Fruit fly (Drosophila melanogaster): ENCODE measurements around the gene Kap-alpha1.

Kap-alpha1 gene

DNA sequence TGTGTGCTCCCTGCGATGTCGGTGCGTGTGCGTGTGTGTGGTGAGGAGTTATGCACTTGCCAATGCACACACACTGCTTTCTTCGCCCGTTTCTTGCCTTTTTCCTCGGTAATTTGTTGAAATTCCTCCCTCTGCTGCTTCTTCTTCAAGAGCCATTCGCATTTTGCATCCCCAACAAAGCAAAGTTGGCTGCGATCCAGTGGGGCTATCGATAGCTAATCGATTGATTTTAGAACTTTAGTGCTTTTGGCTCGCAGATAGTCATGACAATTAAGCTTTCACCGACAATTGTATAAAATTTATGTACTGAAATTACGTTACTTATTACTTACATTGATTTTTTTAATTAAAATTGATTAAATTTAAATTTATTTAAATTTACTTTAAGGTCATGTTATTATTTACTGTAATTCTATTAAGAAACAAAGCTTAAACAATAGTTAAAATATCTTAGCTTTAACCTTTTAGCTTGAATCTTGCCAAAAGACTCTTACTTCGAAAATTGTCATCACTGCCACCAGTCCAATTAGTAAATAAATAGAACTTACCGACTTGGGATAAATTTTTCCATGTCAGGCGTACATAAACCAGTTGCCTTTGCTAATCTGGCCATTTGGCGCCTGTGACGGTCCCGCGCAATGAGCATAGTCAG lies 27.2 kb downstream of the Kap-alpha1 start, which contains the start of the genes trc and CG32221:
TSS of gene trc (minus strand) at position 162 of the 652 bp plus-strand sequence.
TSS of gene CG32221 (plus strand) at position 528 of the 652 bp plus-strand sequence.
- TF ChIP-seq Sin3A (optimal IDR thresholded peaks at IDR 0.05) (no peak), h (optimal IDR thresholded peaks at IDR 0.05) (no peak), Myc (optimal IDR thresholded peaks at IDR 0.05) (no peak), ttk (optimal IDR thresholded peaks at IDR 0.05) (no peak), insv (optimal IDR thresholded peaks at IDR 0.05) (no peak), psq (optimal IDR thresholded peaks at IDR 0.05) (no peak)

DNA sequence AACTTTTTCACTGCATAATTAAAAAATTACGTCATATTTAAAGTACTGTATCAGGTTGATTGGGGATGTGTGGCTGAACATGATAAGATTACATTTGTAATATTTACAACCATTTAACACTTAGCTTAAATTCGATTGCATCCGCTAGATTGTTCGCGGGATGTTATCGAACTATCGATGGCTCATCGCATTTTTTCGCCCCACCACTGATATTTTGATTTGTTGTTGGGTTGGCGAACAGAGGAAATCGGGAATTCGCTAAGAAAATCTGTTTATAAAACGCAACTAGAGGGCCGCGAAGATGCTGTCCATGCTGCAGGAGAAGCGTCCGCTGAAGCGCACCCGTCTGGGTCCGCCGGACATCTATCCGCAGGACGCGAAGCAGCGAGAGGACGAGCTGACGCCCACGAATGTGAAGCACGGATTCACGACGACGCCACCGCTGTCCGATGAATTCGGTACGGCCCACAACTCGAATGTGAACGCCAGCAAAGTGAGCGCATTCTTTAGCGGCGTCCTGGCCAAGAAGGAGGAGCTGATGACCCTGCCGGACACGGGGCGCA lies 29.4 kb downstream of the Kap-alpha1 start, which contains the start of gene kto:
TSS of gene kto (plus strand) at position 240 of the 563 bp plus-strand sequence.
- TF ChIP-seq insv (optimal IDR thresholded peaks at IDR 0.05): no peak
- no peak for TF ChIP-seq Myc (optimal IDR thresholded peaks at IDR 0.05)
- TF ChIP-seq ttk (optimal IDR thresholded peaks at IDR 0.05): no peak

DNA sequence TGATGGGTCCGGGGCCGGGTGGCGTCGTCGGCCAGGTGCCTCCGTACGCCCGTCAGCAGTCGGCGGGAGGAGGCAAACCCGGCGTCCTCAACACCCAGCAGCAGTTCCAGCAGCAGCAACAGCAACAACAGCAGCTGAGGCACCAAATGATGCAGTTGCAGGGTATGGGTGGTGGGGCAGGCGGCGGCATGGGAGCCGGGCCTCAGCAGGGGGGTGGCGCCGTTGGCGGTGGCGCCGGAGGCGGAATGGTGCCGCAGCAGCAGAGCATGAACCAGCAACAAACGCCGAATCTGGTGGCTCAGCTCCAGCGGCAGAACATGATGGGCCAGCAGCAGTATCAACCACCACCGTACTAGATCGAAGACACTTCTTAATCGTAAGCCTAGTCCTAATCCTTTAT lies 37.5 kb downstream of the Kap-alpha1 start:
- TF ChIP-seq h (optimal IDR thresholded peaks at IDR 0.05): no peak
- TF ChIP-seq psq (optimal IDR thresholded peaks at IDR 0.05): no peak
- TF ChIP-seq insv (optimal IDR thresholded peaks at IDR 0.05): no peak
- no peak for TF ChIP-seq ttk (optimal IDR thresholded peaks at IDR 0.05)
- no peak for TF ChIP-seq Myc (optimal IDR thresholded peaks at IDR 0.05)
- TF ChIP-seq Sin3A (optimal IDR thresholded peaks at IDR 0.05): no peak

DNA sequence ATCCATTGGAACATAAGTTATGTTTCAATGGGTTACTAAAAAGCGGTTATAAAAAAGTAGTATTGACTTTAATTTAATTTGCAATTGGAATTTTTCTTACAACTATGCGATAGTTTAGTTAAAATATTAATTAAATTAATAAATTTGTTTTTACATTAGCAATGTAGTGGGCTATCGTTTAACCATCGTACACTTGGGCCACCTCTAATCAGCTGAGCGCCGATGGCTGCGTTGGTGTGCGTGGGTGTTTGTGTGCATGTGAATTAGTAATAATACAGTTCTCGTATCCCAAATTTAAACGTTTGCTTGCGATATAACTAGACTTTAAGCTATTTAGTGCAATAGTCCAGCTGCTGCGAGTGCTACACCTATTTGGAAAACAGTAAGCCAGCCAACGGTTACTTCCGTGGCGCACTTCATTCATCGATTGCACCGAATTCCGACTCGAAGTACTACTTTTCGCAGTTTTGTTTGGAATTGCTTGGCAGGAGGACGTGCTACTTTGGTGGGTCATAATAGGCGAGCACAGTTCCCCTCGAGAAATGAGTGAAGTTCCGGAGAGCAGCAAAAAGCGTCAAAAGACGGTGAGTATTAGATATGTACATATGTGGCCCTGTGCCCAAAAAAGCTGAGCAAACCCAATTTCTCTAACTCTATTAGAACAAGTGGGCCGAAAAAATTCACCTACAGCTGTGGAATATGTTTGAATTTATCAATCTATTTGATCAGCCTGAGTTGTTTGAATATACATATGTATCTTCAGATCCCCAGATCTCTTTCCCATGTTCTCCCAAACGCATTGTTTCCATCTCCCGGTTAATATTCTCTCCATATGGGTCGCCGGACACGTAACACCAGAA lies 38.2 kb downstream of the Kap-alpha1 start, which contains the start of gene Papss:
TSS of gene Papss (plus strand) at position 247 of the 860 bp plus-strand sequence.
- TF ChIP-seq Sin3A (optimal IDR thresholded peaks at IDR 0.05): no peak
- no peak for TF ChIP-seq Myc (optimal IDR thresholded peaks at IDR 0.05)
- no peak for TF ChIP-seq insv (optimal IDR thresholded peaks at IDR 0.05)
- no peak for TF ChIP-seq h (optimal IDR thresholded peaks at IDR 0.05)
- no peak for TF ChIP-seq ttk (optimal IDR thresholded peaks at IDR 0.05)

DNA sequence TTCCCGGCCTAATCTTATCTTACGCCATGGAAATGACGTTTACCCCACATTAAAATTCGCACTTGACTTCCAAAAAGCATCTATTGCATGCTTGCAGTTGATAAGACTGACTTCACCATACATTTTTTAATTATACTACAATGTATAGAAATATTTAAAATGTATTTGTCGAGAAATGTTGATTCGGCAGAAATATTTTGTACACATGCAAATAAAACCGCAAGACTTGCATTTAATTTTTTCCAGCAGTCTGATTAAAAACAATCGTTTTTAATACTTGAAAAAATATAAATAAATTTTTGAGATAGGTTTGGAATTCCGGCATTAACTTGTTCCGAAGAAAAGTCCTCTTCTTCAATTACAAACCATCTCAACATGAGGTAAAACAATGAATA lies 38.9 kb downstream of the Kap-alpha1 start:
- no peak for TF ChIP-seq Myc (optimal IDR thresholded peaks at IDR 0.05)
- TF ChIP-seq psq (optimal IDR thresholded peaks at IDR 0.05): no peak
- no peak for TF ChIP-seq insv (optimal IDR thresholded peaks at IDR 0.05)
- TF ChIP-seq Sin3A (optimal IDR thresholded peaks at IDR 0.05): no peak

DNA sequence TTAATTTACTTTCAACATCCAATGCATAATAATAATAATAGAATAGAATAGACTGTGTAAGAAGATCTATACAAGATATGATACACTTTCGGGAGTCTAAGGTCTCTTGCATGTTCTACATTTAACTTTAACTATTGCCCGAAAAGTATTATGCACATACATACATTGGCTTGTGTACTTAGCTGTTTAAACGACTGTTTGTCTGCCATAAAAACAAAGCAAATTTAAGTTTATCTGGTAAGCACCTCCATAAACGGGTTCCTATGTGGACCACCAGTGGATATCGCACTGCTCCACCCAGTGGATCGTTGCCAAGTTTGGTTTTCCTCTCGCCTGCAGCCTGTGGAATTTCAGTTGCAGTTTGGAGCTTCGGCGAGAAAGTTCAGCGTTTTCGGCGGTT lies 39.9 kb downstream of the Kap-alpha1 start:
- TF ChIP-seq psq (optimal IDR thresholded peaks at IDR 0.05) (no peak), Myc (optimal IDR thresholded peaks at IDR 0.05) (no peak), h (optimal IDR thresholded peaks at IDR 0.05) (no peak), Sin3A (optimal IDR thresholded peaks at IDR 0.05) (no peak), ttk (optimal IDR thresholded peaks at IDR 0.05) (no peak), insv (optimal IDR thresholded peaks at IDR 0.05) (no peak)

DNA sequence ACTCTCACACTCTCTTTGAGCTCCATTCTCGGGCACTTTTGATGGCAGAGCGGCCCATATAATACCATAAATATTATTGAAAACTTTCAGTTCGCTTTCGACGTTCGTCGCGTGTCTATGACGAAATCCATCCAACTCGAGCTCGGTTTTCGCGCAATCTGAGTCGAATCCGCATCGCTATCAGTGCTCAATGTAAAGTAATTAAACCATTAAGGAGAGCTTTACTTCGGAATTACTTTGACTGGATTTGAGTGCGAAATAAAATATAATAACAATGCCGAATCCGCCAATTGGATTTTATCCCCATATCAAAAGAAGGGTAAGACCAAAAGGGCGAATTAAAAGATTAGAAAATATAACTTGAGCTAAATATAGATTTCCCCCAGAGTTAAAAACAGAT lies 41.0 kb downstream of the Kap-alpha1 start:
- TF ChIP-seq insv (optimal IDR thresholded peaks at IDR 0.05) (no peak), psq (optimal IDR thresholded peaks at IDR 0.05) (no peak), ttk (optimal IDR thresholded peaks at IDR 0.05) (no peak), h (optimal IDR thresholded peaks at IDR 0.05) (no peak), Sin3A (optimal IDR thresholded peaks at IDR 0.05) (no peak), Myc (optimal IDR thresholded peaks at IDR 0.05) (no peak)

DNA sequence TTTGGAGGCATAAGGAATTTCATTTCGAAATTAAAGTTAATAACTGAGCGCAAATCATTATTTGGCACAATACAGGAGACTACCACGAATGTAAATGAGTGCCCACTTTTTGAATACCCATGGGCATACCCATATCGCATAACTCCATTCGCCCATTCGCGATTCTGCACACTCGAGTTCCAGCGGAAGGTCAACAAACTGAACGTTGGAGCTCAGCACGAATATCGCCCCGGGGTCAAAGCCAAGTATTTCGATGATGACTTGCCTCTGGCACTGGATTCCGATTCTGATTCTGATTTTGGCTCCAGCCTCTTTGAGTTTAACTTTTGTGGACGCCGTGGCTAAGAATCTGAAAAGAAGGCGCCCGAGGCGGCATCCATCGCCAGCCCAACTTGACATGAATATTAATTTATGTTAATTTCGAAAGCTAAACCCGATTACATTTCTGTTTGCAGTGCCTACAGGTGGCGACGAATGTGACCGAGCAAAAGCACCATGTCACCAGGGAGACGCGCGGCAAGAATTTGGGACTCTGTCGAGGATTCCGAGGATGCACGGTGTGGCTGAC lies 51.0 kb downstream of the Kap-alpha1 start:
- no peak for TF ChIP-seq psq (optimal IDR thresholded peaks at IDR 0.05)
- no peak for TF ChIP-seq ttk (optimal IDR thresholded peaks at IDR 0.05)
- TF ChIP-seq insv (optimal IDR thresholded peaks at IDR 0.05): no peak
- no peak for TF ChIP-seq Sin3A (optimal IDR thresholded peaks at IDR 0.05)
- TF ChIP-seq h (optimal IDR thresholded peaks at IDR 0.05): no peak
- TF ChIP-seq Myc (optimal IDR thresholded peaks at IDR 0.05): no peak

Measured in Kc167 (cell line).